Worm (Caenorhabditis elegans): ENCODE data around the gene F43H9.3.

DNA sequence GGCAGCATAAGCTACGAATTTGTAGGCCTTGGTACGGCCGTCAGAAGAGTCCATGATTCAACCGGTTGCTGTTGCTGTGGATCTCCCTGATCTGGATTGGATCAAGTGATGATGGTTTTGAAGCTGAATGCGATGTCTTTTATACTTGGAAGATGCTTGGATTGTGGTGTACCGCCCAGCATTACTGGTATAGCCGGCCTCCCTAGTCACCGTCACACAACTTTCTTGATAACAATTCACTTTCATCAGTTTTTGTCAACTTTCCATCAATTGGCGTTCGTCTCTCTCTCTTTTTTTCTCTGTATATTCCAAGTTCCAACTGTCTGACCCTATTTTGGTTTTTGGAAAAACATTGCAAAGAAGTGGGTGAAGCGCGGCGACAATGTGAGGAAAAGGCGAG, 26.1 kb upstream of the F43H9.3 start, which contains the start of gene col-43:
- TF ChIP-seq lin-1 (GFP tag; IDR thresholded peaks at IDR 0.05), result no peak
- TF ChIP-seq egl-27 (tag; optimal IDR thresholded peaks at IDR 0.05), result no peak
- TF ChIP-seq ama-1 (optimal IDR thresholded peaks at IDR 0.05), result no peak
- no peak for TF ChIP-seq egl-43 (GFP tag; IDR thresholded peaks at IDR 0.05)
- TF ChIP-seq ztf-11 (tag; optimal IDR thresholded peaks at IDR 0.05), result no peak

Data from whole organism, L4 larva.